Fruit fly (Drosophila melanogaster): Measurements from ENCODE around the gene Nagk.

dm6 chr3R:15342926-15343685 is at the start of gene Nagk:
- TF ChIP-seq Crg-1 (GFP tag; optimal IDR thresholded peaks at IDR 0.05), result peak; percentile 78
- peak; percentile 51 for TF ChIP-seq Clk (GFP tag; optimal IDR thresholded peaks at IDR 0.05)
- peak; percentile 44 for TF ChIP-seq CG14711 (tag; optimal IDR thresholded peaks at IDR 0.05)
- peak; percentile 35 for TF ChIP-seq CG12768 (GFP tag; optimal IDR thresholded peaks at IDR 0.05)
- TF ChIP-seq ovo (GFP tag; optimal IDR thresholded peaks at IDR 0.05), result peak; percentile 38
- peak; percentile 90 for TF ChIP-seq toe (GFP tag; optimal IDR thresholded peaks at IDR 0.05)
- peak; percentile 58 for TF ChIP-seq CG7101 (tag; optimal IDR thresholded peaks at IDR 0.05)
